Worm (Caenorhabditis elegans) whole organism, late embryonic: Measurements from ENCODE around the gene nhr-103.

Experiments used
- C08G9.2 ChIP-seq: sonication (generic microtip); optimal IDR thresholded peaks from 2 replicates; lab custom pipeline; 2016; ENCODE audit warnings: mild to moderate bottlenecking, missing genetic modification characterization, moderate library complexity, missing compliant biosample characterization
- K09A11.1 ChIP-seq: sonication (generic microtip); optimal IDR thresholded peaks from 2 replicates; lab custom pipeline; 2017; ENCODE audit warnings: antibody characterized with exemption, mild to moderate bottlenecking, missing genetic modification characterization, missing compliant biosample characterization; ENCODE audit not compliant: insufficient read depth
- Y22D7AL.16 ChIP-seq: sonication (generic microtip); optimal IDR thresholded peaks from 2 replicates; lab custom pipeline; 2016; ENCODE audit warnings: missing genetic modification characterization, missing compliant biosample characterization
- ahr-1 ChIP-seq: sonication (generic microtip); optimal IDR thresholded peaks from 2 replicates; lab custom pipeline; 2016; ENCODE audit warnings: missing genetic modification characterization, missing compliant biosample characterization
- ama-1 ChIP-seq: fragments of 150-350 bp; optimal IDR thresholded peaks from 2 replicates; lab custom pipeline; 2014
- ceh-14 ChIP-seq: sonication (generic microtip); optimal IDR thresholded peaks from 2 replicates; lab custom pipeline; 2016; ENCODE audit warnings: missing genotype, missing genetic modification characterization, missing compliant biosample characterization
- ceh-18 ChIP-seq: sonication (generic microtip); optimal IDR thresholded peaks from 2 replicates; lab custom pipeline; 2016; ENCODE audit warnings: missing genetic modification characterization, missing compliant biosample characterization
- ceh-2 ChIP-seq: sonication (generic microtip); optimal IDR thresholded peaks from 2 replicates; lab custom pipeline; 2016; ENCODE audit warnings: missing genotype, missing genetic modification characterization, missing compliant biosample characterization
- ceh-24 ChIP-seq: sonication (generic microtip); optimal IDR thresholded peaks from 2 replicates; lab custom pipeline; 2016; ENCODE audit warnings: mild to moderate bottlenecking, missing genetic modification characterization, missing compliant biosample characterization
- ceh-31 ChIP-seq: sonication (generic microtip); optimal IDR thresholded peaks from 2 replicates; lab custom pipeline; 2016; ENCODE audit warnings: missing genetic modification characterization, missing compliant biosample characterization
- ceh-48 ChIP-seq: sonication (generic microtip); optimal IDR thresholded peaks from 2 replicates; lab custom pipeline; 2016; ENCODE audit warnings: missing genetic modification characterization, inconsistent platforms, missing compliant biosample characterization
- ceh-6 ChIP-seq: fragments of 200-800 bp; sonication (Bioruptor generic); optimal IDR thresholded peaks from 2 replicates; lab custom pipeline; 2018; ENCODE audit warnings: mild to moderate bottlenecking, missing genetic modification characterization, missing compliant biosample characterization
- ceh-9 ChIP-seq: sonication (generic microtip); optimal IDR thresholded peaks from 2 replicates; lab custom pipeline; 2016; ENCODE audit warnings: mild to moderate bottlenecking, missing genetic modification characterization, inconsistent platforms, missing compliant biosample characterization
- che-1 ChIP-seq: sonication (generic microtip); optimal IDR thresholded peaks from 2 replicates; lab custom pipeline; 2016; ENCODE audit warnings: mild to moderate bottlenecking, missing genetic modification characterization, missing compliant biosample characterization
- dmd-4 ChIP-seq: sonication (generic microtip); optimal IDR thresholded peaks from 2 replicates; lab custom pipeline; 2016; ENCODE audit warnings: borderline replicate concordance, missing genetic modification characterization, missing compliant biosample characterization
- elt-4 ChIP-seq: sonication (generic microtip); optimal IDR thresholded peaks from 2 replicates; lab custom pipeline; 2016; ENCODE audit warnings: missing genetic modification characterization, missing compliant biosample characterization
- ets-4 ChIP-seq: sonication (generic microtip); optimal IDR thresholded peaks from 2 replicates; lab custom pipeline; 2016; ENCODE audit warnings: missing genetic modification characterization, missing compliant biosample characterization
- gmeb-2 ChIP-seq: sonication (generic microtip); optimal IDR thresholded peaks from 2 replicates; lab custom pipeline; 2016; ENCODE audit warnings: missing genetic modification characterization, inconsistent platforms, missing compliant biosample characterization
- hlh-15 ChIP-seq: sonication (generic microtip); optimal IDR thresholded peaks from 2 replicates; lab custom pipeline; 2016; ENCODE audit warnings: missing genetic modification characterization, missing compliant biosample characterization
- hlh-30 ChIP-seq: sonication (generic microtip); optimal IDR thresholded peaks from 2 replicates; lab custom pipeline; 2017; ENCODE audit warnings: antibody characterized with exemption, missing genetic modification characterization, missing compliant biosample characterization; ENCODE audit not compliant: insufficient read depth
- hlh-8 ChIP-seq: sonication (generic microtip); optimal IDR thresholded peaks from 2 replicates; lab custom pipeline; 2016; ENCODE audit warnings: missing genotype, missing genetic modification characterization, missing compliant biosample characterization
- lim-6 ChIP-seq: sonication (generic microtip); optimal IDR thresholded peaks from 2 replicates; lab custom pipeline; 2016; ENCODE audit warnings: missing genetic modification characterization, missing compliant biosample characterization
- madf-2 ChIP-seq: sonication (generic microtip); optimal IDR thresholded peaks from 2 replicates; lab custom pipeline; 2017; ENCODE audit warnings: missing genetic modification characterization, missing compliant biosample characterization
- mec-3 ChIP-seq: sonication (generic microtip); optimal IDR thresholded peaks from 2 replicates; lab custom pipeline; 2016; ENCODE audit warnings: borderline replicate concordance, missing genetic modification characterization, missing compliant biosample characterization
- nhr-11 ChIP-seq: fragments of 150-350 bp; optimal IDR thresholded peaks from 2 replicates; lab custom pipeline; 2014; ENCODE audit warnings: missing biosample characterization, missing genetic modification characterization
- npax-4 ChIP-seq: sonication (generic microtip); optimal IDR thresholded peaks from 2 replicates; lab custom pipeline; 2016; ENCODE audit warnings: missing genetic modification characterization, missing compliant biosample characterization
- pha-2 ChIP-seq: sonication (generic microtip); optimal IDR thresholded peaks from 2 replicates; lab custom pipeline; 2017; ENCODE audit warnings: mild to moderate bottlenecking, missing genetic modification characterization, missing compliant biosample characterization
- pha-4 ChIP-seq: fragments of 150-350 bp; optimal IDR thresholded peaks from 2 replicates; lab custom pipeline; 2018; ENCODE audit warnings: missing biosample characterization, missing genetic modification reagents, missing genetic modification characterization
- pqm-1 ChIP-seq: sonication (generic microtip); optimal IDR thresholded peaks from 2 replicates; lab custom pipeline; 2016; ENCODE audit warnings: missing genetic modification characterization, missing compliant biosample characterization
- pros-1 ChIP-seq: fragments of 150-350 bp; optimal IDR thresholded peaks from 2 replicates; lab custom pipeline; 2014; ENCODE audit warnings: missing biosample characterization, missing genetic modification reagents, missing genetic modification characterization
- rnt-1 ChIP-seq: sonication (generic microtip); optimal IDR thresholded peaks from 2 replicates; lab custom pipeline; 2016; ENCODE audit warnings: missing genetic modification characterization, missing compliant biosample characterization
- sdc-2 ChIP-seq: sonication (generic microtip); optimal IDR thresholded peaks from 2 replicates; lab custom pipeline; 2016; ENCODE audit warnings: missing genotype, missing genetic modification characterization, missing compliant biosample characterization
- sox-2 ChIP-seq: fragments of 200-800 bp; sonication (Bioruptor generic); IDR thresholded peaks from 2 replicates; pipeline ENCODE4 v1.3.6; 2022; ENCODE audit warnings: missing genetic modification reagents, missing genetic modification characterization, missing compliant biosample characterization
- tbx-2 ChIP-seq: sonication (generic microtip); optimal IDR thresholded peaks from 2 replicates; lab custom pipeline; 2016; ENCODE audit warnings: missing genetic modification characterization, missing compliant biosample characterization
- unc-42 ChIP-seq: sonication (generic microtip); optimal IDR thresholded peaks from 2 replicates; lab custom pipeline; 2016; ENCODE audit warnings: missing genotype, missing genetic modification characterization, missing compliant biosample characterization
- unc-86 ChIP-seq: sonication (generic microtip); optimal IDR thresholded peaks from 2 replicates; lab custom pipeline; 2016; ENCODE audit warnings: missing genetic modification characterization, missing compliant biosample characterization
- ztf-16 ChIP-seq: sonication (generic microtip); optimal IDR thresholded peaks from 2 replicates; lab custom pipeline; 2017; ENCODE audit warnings: missing genetic modification characterization, missing compliant biosample characterization

The nhr-103 gene

ce11 chrV:2200402-2200801 lies 24.8 kb upstream of the nhr-103 start:
- no peak for TF ChIP-seq tbx-2 (tag; lab: Kevin White, UChicago)
- TF ChIP-seq unc-42 (tag; lab: Kevin White, UChicago) = no peak
- no peak for TF ChIP-seq ceh-9 (tag; lab: Kevin White, UChicago)

- TF ChIP-seq ets-4 (no peak), gmeb-2 (no peak), pros-1 (tag; lab: Kevin White, UChicago) (no peak), npax-4 (tag; lab: Kevin White, UChicago) (no peak), sdc-2 (tag; lab: Kevin White, UChicago) (no peak), ceh-24 (tag; lab: Kevin White, UChicago) (no peak), ceh-18 (tag; lab: Kevin White, UChicago) (no peak), hlh-15 (no peak), ceh-6 (GFP tag; lab: Kevin White, UChicago) (no peak), rnt-1 (tag; lab: Kevin White, UChicago) (no peak), ceh-31 (no peak), ceh-2 (tag; lab: Kevin White, UChicago) (no peak), pha-2 (tag; lab: Kevin White, UChicago) (no peak), ama-1 (lab: Kevin White, UChicago) (no peak), K09A11.1 (no peak), lim-6 (no peak), madf-2 (tag; lab: Kevin White, UChicago) (no peak), Y22D7AL.16 (tag; lab: Kevin White, UChicago) (no peak), unc-86 (tag; lab: Kevin White, UChicago) (no peak), che-1 (tag; lab: Kevin White, UChicago) (no peak)
Observed at ce11 chrV:2201240-2201639, 24.0 kb upstream of the nhr-103 start, which contains the start of gene cyp-32B1. Gene cyp-32B1 (minus strand): TSS chrV:2201415.

- TF ChIP-seq mec-3 (no peak), gmeb-2 (no peak)
Observed at ce11 chrV:2204080-2204479, 21.1 kb upstream of the nhr-103 start, which contains the start of gene cyp-33C12. Gene cyp-33C12 (minus strand): TSS chrV:2204400.

- TF ChIP-seq ceh-6 (GFP tag; lab: Kevin White, UChicago) (no peak), hlh-30 (tag; lab: Kevin White, UChicago) (no peak), ceh-14 (tag; lab: Kevin White, UChicago) (no peak), gmeb-2 (no peak), pros-1 (tag; lab: Kevin White, UChicago) (no peak), lim-6 (no peak), ceh-9 (tag; lab: Kevin White, UChicago) (no peak), K09A11.1 (no peak), dmd-4 (tag; lab: Kevin White, UChicago) (no peak), ahr-1 (tag; lab: Kevin White, UChicago) (no peak), hlh-8 (no peak), C08G9.2 (tag; lab: Kevin White, UChicago) (no peak), ceh-48 (tag; lab: Kevin White, UChicago) (no peak), elt-4 (tag; lab: Kevin White, UChicago) (no peak), sox-2 (GFP tag; lab: Robert Waterston, UW) (no peak), che-1 (tag; lab: Kevin White, UChicago) (no peak)
Observed at ce11 chrV:2206181-2206580, 19.0 kb upstream of the nhr-103 start, which contains the start of gene srt-40. Gene srt-40 (minus strand): TSS chrV:2206281.

ce11 chrV:2206801-2207200 lies 18.4 kb upstream of the nhr-103 start, which contains the start of gene svh-11:
Gene svh-11 (plus strand): TSS chrV:2207101.
- TF ChIP-seq madf-2 (tag; lab: Kevin White, UChicago) (no peak), lim-6 (no peak), hlh-15 (no peak), ceh-9 (tag; lab: Kevin White, UChicago) (no peak), ceh-48 (tag; lab: Kevin White, UChicago) (no peak), mec-3 (no peak), ceh-31 (no peak), pha-2 (tag; lab: Kevin White, UChicago) (no peak), ztf-16 (tag; lab: Kevin White, UChicago) (no peak), ceh-24 (tag; lab: Kevin White, UChicago) (no peak), sox-2 (GFP tag; lab: Robert Waterston, UW) (no peak), pqm-1 (tag; lab: Kevin White, UChicago) (no peak), tbx-2 (tag; lab: Kevin White, UChicago) (no peak), nhr-11 (tag; lab: Kevin White, UChicago) (no peak), pha-4 (tag; lab: Kevin White, UChicago) (no peak), ahr-1 (tag; lab: Kevin White, UChicago) (no peak), C08G9.2 (tag; lab: Kevin White, UChicago) (no peak), dmd-4 (tag; lab: Kevin White, UChicago) (no peak)
